ENCODE assay signal across 5 fruit fly cellular contexts in the genomic region with DNA sequence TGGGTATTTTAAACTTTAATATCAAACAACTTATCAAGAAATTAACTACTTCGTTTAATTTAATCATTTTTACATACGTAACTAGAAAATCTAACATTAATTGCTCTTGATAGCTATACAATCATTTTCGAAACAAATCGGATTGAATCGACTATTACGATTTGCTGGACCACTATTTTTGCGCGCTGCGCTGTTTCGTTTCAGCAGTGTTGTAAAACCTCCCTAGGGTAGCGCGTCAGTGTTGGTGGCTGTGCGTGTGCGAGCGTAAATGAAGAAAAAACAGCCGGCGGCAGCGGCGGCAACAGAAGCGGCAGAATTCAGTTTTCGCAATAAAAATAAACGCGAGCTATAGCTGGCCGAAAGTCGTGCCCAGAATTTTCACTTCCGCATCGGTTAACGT.
TF ChIP-seq lines count a peak whose summit lies in the region.

CG33116 (plus strand) TSS at position 233 of the 400 bp plus-strand sequence.

TF ChIP-seq in whole organism, adult, 20 proteins besides CTCF, POLR2A, EP300 and RAD21 (continued from another document):
- TF ChIP-seq CG7045 (GFP tag; optimal IDR thresholded peaks at IDR 0.05; lab: Kevin White, UChicago) (peak; percentile 78), Hr96 (GFP tag; optimal IDR thresholded peaks at IDR 0.05; lab: Kevin White, UChicago) (peak; percentile 79), toe (GFP tag; optimal IDR thresholded peaks at IDR 0.05; lab: Kevin White, UChicago) (peak; percentile 75)

TF ChIP-seq in whole organism, embryonic, 481 proteins besides CTCF, POLR2A, EP300 and RAD21 (continued from another document and continues in another):
- peak; percentile 34 for TF ChIP-seq mirr (GFP tag; optimal IDR thresholded peaks at IDR 0.05; lab: Kevin White, UChicago)
- no peak for TF ChIP-seq CG1832 (GFP tag; optimal IDR thresholded peaks at IDR 0.05; lab: Kevin White, UChicago)
- TF ChIP-seq CG17912 (GFP tag; optimal IDR thresholded peaks at IDR 0.05; lab: Kevin White, UChicago), result peak; percentile 56
- TF ChIP-seq nom (GFP tag; optimal IDR thresholded peaks at IDR 0.05; lab: Kevin White, UChicago), result peak; percentile 70
- peak; percentile 78 for TF ChIP-seq seq (GFP tag; IDR thresholded peaks at IDR 0.05; lab: Robert Waterston, UW)
- peak; percentile 76 for TF ChIP-seq CG1529 (GFP tag; optimal IDR thresholded peaks at IDR 0.05; lab: Kevin White, UChicago)
- peak; percentile 68 for TF ChIP-seq CrebB (tag; optimal IDR thresholded peaks at IDR 0.05; lab: Kevin White, UChicago)
- TF ChIP-seq Med (GFP tag; lab: Kevin White, UChicago), result peak; percentile 98
- no peak for TF ChIP-seq CG2129 (GFP tag; IDR thresholded peaks at IDR 0.05; lab: Robert Waterston, UW; ENCODE audit: partially characterized antibody)
- TF ChIP-seq CG2120 (GFP tag; optimal IDR thresholded peaks at IDR 0.05; lab: Kevin White, UChicago), result peak; percentile 91
- TF ChIP-seq HLHmδ (GFP tag; optimal IDR thresholded peaks at IDR 0.05; lab: Kevin White, UChicago), result peak; percentile 23
- peak; percentile 30; the same call in 1 of the 2 replicates for TF ChIP-seq CG6272 (GFP tag; IDR thresholded peaks at IDR 0.05; lab: Robert Waterston, UW)
- TF ChIP-seq CG4424 (GFP tag; optimal IDR thresholded peaks at IDR 0.05; lab: Kevin White, UChicago), result peak; percentile 86
- peak; percentile 72 for TF ChIP-seq gcm (GFP tag; optimal IDR thresholded peaks at IDR 0.05; lab: Kevin White, UChicago)
- TF ChIP-seq tio (GFP tag; optimal IDR thresholded peaks at IDR 0.05; lab: Kevin White, UChicago), result peak; percentile 70
- TF ChIP-seq gcm2 (GFP tag; optimal IDR thresholded peaks at IDR 0.05; lab: Kevin White, UChicago), result peak; percentile 54
- TF ChIP-seq CG10654 (GFP tag; optimal IDR thresholded peaks at IDR 0.05; lab: Kevin White, UChicago), result peak; percentile 84
- TF ChIP-seq grau (tag; optimal IDR thresholded peaks at IDR 0.05; lab: Kevin White, UChicago), result peak; percentile 81
- TF ChIP-seq her (GFP tag; optimal IDR thresholded peaks at IDR 0.05; lab: Kevin White, UChicago), result peak; percentile 82
- TF ChIP-seq lbe (GFP tag; optimal IDR thresholded peaks at IDR 0.05; lab: Kevin White, UChicago), result peak; percentile 86
- peak; percentile 81 for TF ChIP-seq CG12942 (GFP tag; optimal IDR thresholded peaks at IDR 0.05; lab: Kevin White, UChicago)
- TF ChIP-seq HmgZ (tag; optimal IDR thresholded peaks at IDR 0.05; lab: Kevin White, UChicago), result peak; percentile 89
- peak; percentile 83 for TF ChIP-seq Atf6 (GFP tag; IDR thresholded peaks at IDR 0.05; lab: Robert Waterston, UW)
- peak; percentile 91 for TF ChIP-seq Adf1 (GFP tag; IDR thresholded peaks at IDR 0.05; lab: Robert Waterston, UW)
- TF ChIP-seq CG6689 (GFP tag; IDR thresholded peaks at IDR 0.05; lab: Robert Waterston, UW), result peak; percentile 64
- TF ChIP-seq CG5180 (GFP tag; optimal IDR thresholded peaks at IDR 0.05; lab: Kevin White, UChicago), result peak; percentile 9
- TF ChIP-seq CoRest (tag; optimal IDR thresholded peaks at IDR 0.05; lab: Kevin White, UChicago), result peak; percentile 80
- TF ChIP-seq nmo (GFP tag; optimal IDR thresholded peaks at IDR 0.05; lab: Kevin White, UChicago), result peak; percentile 83
- TF ChIP-seq Asciz (GFP tag; optimal IDR thresholded peaks at IDR 0.05; lab: Kevin White, UChicago), result peak; percentile 68
- no peak; the same call in 1 of the 2 replicates for TF ChIP-seq amos (GFP tag; IDR thresholded peaks at IDR 0.05; lab: Robert Waterston, UW; ENCODE audit: partially characterized antibody)

TF ChIP-seq in whole organism, prepupa, 60 proteins besides CTCF, POLR2A, EP300 and RAD21 (continued from another document and continues in another):
- TF ChIP-seq CG6276 (GFP tag; optimal IDR thresholded peaks at IDR 0.05; lab: Kevin White, UChicago) (peak; percentile 85), Hr39 (GFP tag; optimal IDR thresholded peaks at IDR 0.05; lab: Kevin White, UChicago) (peak; percentile 83), OdsH (GFP tag; optimal IDR thresholded peaks at IDR 0.05; lab: Kevin White, UChicago) (peak; percentile 88), net (GFP tag; optimal IDR thresholded peaks at IDR 0.05; lab: Kevin White, UChicago) (peak; percentile 86), dsx (GFP tag; optimal IDR thresholded peaks at IDR 0.05; lab: Kevin White, UChicago; ENCODE audit: poor library complexity, severe bottlenecking) (peak; percentile 72), topi (GFP tag; optimal IDR thresholded peaks at IDR 0.05; lab: Kevin White, UChicago) (peak; percentile 84), CG6854 (GFP tag; optimal IDR thresholded peaks at IDR 0.05; lab: Kevin White, UChicago) (peak; percentile 71), fd59A (GFP tag; optimal IDR thresholded peaks at IDR 0.05; lab: Kevin White, UChicago) (peak; percentile 70), CG31627 (GFP tag; optimal IDR thresholded peaks at IDR 0.05; lab: Kevin White, UChicago) (peak; percentile 87), Lpt (GFP tag; optimal IDR thresholded peaks at IDR 0.05; lab: Kevin White, UChicago) (peak; percentile 80), CG8119 (GFP tag; IDR thresholded peaks at IDR 0.05; lab: Robert Waterston, UW) (peak; percentile 83), salr (GFP tag; optimal IDR thresholded peaks at IDR 0.05; lab: Kevin White, UChicago) (peak; percentile 64 to 84), CG11294 (GFP tag; IDR thresholded peaks at IDR 0.05; lab: Robert Waterston, UW) (peak; percentile 69), ss (GFP tag; optimal IDR thresholded peaks at IDR 0.05; lab: Kevin White, UChicago) (peak; percentile 56 to 75), Sox14 (GFP tag; optimal IDR thresholded peaks at IDR 0.05; lab: Kevin White, UChicago) (peak; percentile 87), svp (GFP tag; lab: Kevin White, UChicago) (peak; percentile 90), Hr38 (GFP tag; optimal IDR thresholded peaks at IDR 0.05; lab: Kevin White, UChicago) (peak; percentile 3), CG6808 (GFP tag; optimal IDR thresholded peaks at IDR 0.05; lab: Kevin White, UChicago) (peak; percentile 76), eg (GFP tag; IDR thresholded peaks at IDR 0.05; lab: Robert Waterston, UW) (peak; percentile 88), Smox (GFP tag; optimal IDR thresholded peaks at IDR 0.05; lab: Kevin White, UChicago) (peak; percentile 81), Gug (GFP tag; IDR thresholded peaks at IDR 0.05; lab: Robert Waterston, UW) (peak; percentile 74), Eip75B (GFP tag; optimal IDR thresholded peaks at IDR 0.05; lab: Kevin White, UChicago) (peak; percentile 83), CG16779 (tag; optimal IDR thresholded peaks at IDR 0.05; lab: Kevin White, UChicago) (peak; percentile 57), CG6792 (GFP tag; optimal IDR thresholded peaks at IDR 0.05; lab: Kevin White, UChicago) (peak; percentile 79), CG32006 (GFP tag; optimal IDR thresholded peaks at IDR 0.05; lab: Kevin White, UChicago) (peak; percentile 91), esn (GFP tag; optimal IDR thresholded peaks at IDR 0.05; lab: Kevin White, UChicago) (peak; percentile 89), Ets21C (GFP tag; optimal IDR thresholded peaks at IDR 0.05; lab: Kevin White, UChicago) (peak; percentile 64), Met (GFP tag; optimal IDR thresholded peaks at IDR 0.05; lab: Kevin White, UChicago) (peak; percentile 88), CG7368 (GFP tag; optimal IDR thresholded peaks at IDR 0.05; lab: Kevin White, UChicago) (peak; percentile 77), CG8632 (GFP tag; optimal IDR thresholded peaks at IDR 0.05; lab: Kevin White, UChicago) (peak; percentile 74), CG4318 (GFP tag; optimal IDR thresholded peaks at IDR 0.05; lab: Kevin White, UChicago) (peak; percentile 75), Sox102F (GFP tag; optimal IDR thresholded peaks at IDR 0.05; lab: Kevin White, UChicago) (peak; percentile 88)

TF ChIP-seq in whole organism, pupa, 21 proteins besides CTCF, POLR2A, EP300 and RAD21 (continued from another document):
- TF ChIP-seq CG13204 (GFP tag; optimal IDR thresholded peaks at IDR 0.05; lab: Kevin White, UChicago), result peak; percentile 63
- TF ChIP-seq CG8159 (tag; optimal IDR thresholded peaks at IDR 0.05; lab: Kevin White, UChicago), result peak; percentile 79

TF ChIP-seq in whole organism, wandering third instar larva, 38 proteins besides CTCF, POLR2A, EP300 and RAD21 (continued from another document):
- no peak for TF ChIP-seq Vsx2 (GFP tag; optimal IDR thresholded peaks at IDR 0.05; lab: Kevin White, UChicago; ENCODE audit: partially characterized antibody)
- peak; percentile 93 for TF ChIP-seq rgr (GFP tag; optimal IDR thresholded peaks at IDR 0.05; lab: Kevin White, UChicago)
- TF ChIP-seq Myc (optimal IDR thresholded peaks at IDR 0.05; lab: Kevin White, UChicago), result peak; percentile 41
- TF ChIP-seq Rel (GFP tag; optimal IDR thresholded peaks at IDR 0.05; lab: Kevin White, UChicago), result no peak
- TF ChIP-seq Rel (tag; optimal IDR thresholded peaks at IDR 0.05; lab: Kevin White, UChicago), result peak; percentile 58
- TF ChIP-seq Jra (GFP tag; optimal IDR thresholded peaks at IDR 0.05; lab: Kevin White, UChicago), result peak; percentile 61
- no peak for TF ChIP-seq Dif (GFP tag; optimal IDR thresholded peaks at IDR 0.05; lab: Kevin White, UChicago; ENCODE audit: partially characterized antibody)
- TF ChIP-seq brk (GFP tag; optimal IDR thresholded peaks at IDR 0.05; lab: Kevin White, UChicago), result peak; percentile 82
- peak; percentile 84 for TF ChIP-seq sv (GFP tag; optimal IDR thresholded peaks at IDR 0.05; lab: Kevin White, UChicago)
- TF ChIP-seq fru (GFP tag; optimal IDR thresholded peaks at IDR 0.05; lab: Kevin White, UChicago), result peak; percentile 90
- no peak for TF ChIP-seq usp (GFP tag; optimal IDR thresholded peaks at IDR 0.05; lab: Kevin White, UChicago)
- peak; percentile 80 for TF ChIP-seq Sp1 (GFP tag; optimal IDR thresholded peaks at IDR 0.05; lab: Kevin White, UChicago)
- TF ChIP-seq GATAd (GFP tag; optimal IDR thresholded peaks at IDR 0.05; lab: Kevin White, UChicago), result peak; percentile 28
- TF ChIP-seq OdsH (GFP tag; optimal IDR thresholded peaks at IDR 0.05; lab: Kevin White, UChicago), result peak; percentile 86
- peak; percentile 85 for TF ChIP-seq HLH106 (tag; optimal IDR thresholded peaks at IDR 0.05; lab: Kevin White, UChicago)
- TF ChIP-seq lola (GFP tag; optimal IDR thresholded peaks at IDR 0.05; lab: Kevin White, UChicago), result no peak
- TF ChIP-seq pan (optimal IDR thresholded peaks at IDR 0.05; lab: Kevin White, UChicago), result no peak
- peak; percentile 91 for TF ChIP-seq Hnf4 (GFP tag; optimal IDR thresholded peaks at IDR 0.05; lab: Kevin White, UChicago)
